Worm (Caenorhabditis elegans) whole organism, L4/young adult: ENCODE results near the gene F38C2.4.

Source experiments
- dao-5 ChIP-seq: sonication (generic microtip); optimal IDR thresholded peaks from 2 replicates; lab custom pipeline; 2016; ENCODE audit warnings: missing genotype, missing genetic modification characterization, moderate library complexity, missing compliant biosample characterization
- him-1 ChIP-seq: sonication (generic microtip); optimal IDR thresholded peaks from 2 replicates; lab custom pipeline; 2016; ENCODE audit warnings: missing genotype, missing genetic modification reagents, missing genetic modification characterization, missing compliant biosample characterization

DNA sequence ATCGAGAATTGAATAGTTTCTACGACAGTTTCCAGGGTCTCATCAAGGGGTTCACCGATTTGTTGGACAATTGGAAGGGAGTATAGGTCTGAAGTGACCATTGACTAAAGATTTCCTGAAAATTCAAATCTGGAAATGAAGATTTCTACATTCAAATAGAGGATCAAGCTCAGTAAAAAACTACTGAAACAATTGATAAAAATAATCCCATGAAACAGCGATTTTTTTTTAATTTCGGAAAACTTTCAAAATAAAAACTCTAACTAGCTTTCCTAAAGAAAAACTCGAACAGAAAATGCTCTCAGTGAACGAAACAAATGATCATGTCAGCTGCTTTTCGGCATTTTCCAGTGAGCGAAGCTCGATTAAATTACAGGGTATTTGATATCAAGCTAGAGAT is 49.5 kb upstream of the F38C2.4 start, which contains the start of gene srv-11:
- no peak for TF ChIP-seq dao-5
- TF ChIP-seq him-1 (tag; lab: Kevin White, UChicago) = no peak
